Worm (Caenorhabditis elegans): ENCODE data around the gene F21C10.19.

DNA sequence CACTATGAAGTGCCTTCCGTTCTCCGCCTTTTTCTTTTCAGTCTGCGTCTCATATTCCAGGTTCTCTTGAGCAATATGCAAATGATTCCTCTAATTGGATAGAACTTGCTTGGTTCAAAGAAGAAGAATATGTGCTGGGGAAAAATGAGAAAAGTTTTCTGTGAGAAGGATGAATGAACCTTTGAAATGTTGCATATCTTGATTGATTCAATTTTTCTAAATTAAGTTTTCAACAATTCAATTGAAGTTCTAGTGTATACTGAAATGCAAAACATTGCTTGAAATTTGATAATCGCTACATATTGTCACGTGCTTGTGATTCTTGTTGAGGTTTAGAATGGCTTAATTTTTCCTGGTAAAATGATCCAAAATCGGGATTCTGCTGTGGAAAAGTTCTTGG, 26.7 kb downstream of the F21C10.19 start:
- TF ChIP-seq aha-1 (tag; optimal IDR thresholded peaks at IDR 0.05) = no peak
- no peak for TF ChIP-seq nhr-237 (tag; optimal IDR thresholded peaks at IDR 0.05)
- no peak for TF ChIP-seq lin-15B (tag; optimal IDR thresholded peaks at IDR 0.05)
- TF ChIP-seq ceh-82 (tag; optimal IDR thresholded peaks at IDR 0.05) = no peak
- TF ChIP-seq zag-1 (tag; optimal IDR thresholded peaks at IDR 0.05) = no peak
- TF ChIP-seq skn-1 (tag; optimal IDR thresholded peaks at IDR 0.05) = no peak
- TF ChIP-seq lir-3 (tag; optimal IDR thresholded peaks at IDR 0.05; ENCODE audit: poor library complexity) = no peak
- TF ChIP-seq ama-1 (optimal IDR thresholded peaks at IDR 0.05) = no peak
- no peak for TF ChIP-seq nhr-12 (tag; optimal IDR thresholded peaks at IDR 0.05)
- TF ChIP-seq blmp-1 (tag; optimal IDR thresholded peaks at IDR 0.05) = no peak
- TF ChIP-seq ztf-4 (tag; optimal IDR thresholded peaks at IDR 0.05) = no peak
- no peak for TF ChIP-seq nhr-77 (tag; optimal IDR thresholded peaks at IDR 0.05)

Measured in whole organism, L1 larva.